Worm (Caenorhabditis elegans) whole organism, L4 larva: ENCODE data around the gene T04C10.3.

Experiments used
- F10B5.3 ChIP-seq: sonication (generic microtip); optimal IDR thresholded peaks from 2 replicates; lab custom pipeline; 2016; ENCODE audit warnings: mild to moderate bottlenecking, missing genetic modification characterization, missing compliant biosample characterization
- F37D6.2 ChIP-seq: sonication (generic microtip); optimal IDR thresholded peaks from 2 replicates; lab custom pipeline; 2016; ENCODE audit warnings: mild to moderate bottlenecking, missing genetic modification characterization, missing compliant biosample characterization
- F49E8.2 ChIP-seq: sonication (generic microtip); optimal IDR thresholded peaks from 2 replicates; lab custom pipeline; 2016; ENCODE audit warnings: missing compliant biosample characterization, mild to moderate bottlenecking, missing genetic modification characterization, borderline replicate concordance
- R02D3.7 ChIP-seq: fragments of 150-350 bp; sonication (generic microtip); optimal IDR thresholded peaks from 3 replicates; lab custom pipeline; 2014; ENCODE audit warnings: missing biosample characterization, missing genetic modification characterization
- T20F7.1 ChIP-seq: fragments of 200-800 bp; sonication (Bioruptor generic); optimal IDR thresholded peaks from 2 replicates; lab custom pipeline; 2018; ENCODE audit warnings: mild to moderate bottlenecking, missing genetic modification characterization, missing compliant biosample characterization
- ZK337.2 ChIP-seq: fragments of 200-800 bp; sonication (Bioruptor generic); IDR thresholded peaks from 2 replicates; pipeline ENCODE4 v1.3.6; 2022; ENCODE audit warnings: missing genetic modification reagents, missing genetic modification characterization, missing compliant biosample characterization
- aha-1 ChIP-seq: fragments of 150-350 bp; peaks from one replicate; lab custom pipeline; 2014; ENCODE audit warnings: missing biosample characterization, missing genetic modification characterization
- aly-2 ChIP-seq: sonication (generic microtip); optimal IDR thresholded peaks from 2 replicates; lab custom pipeline; 2018; ENCODE audit warnings: missing biosample characterization, missing genetic modification characterization
- ama-1 ChIP-seq: fragments of 150-350 bp; optimal IDR thresholded peaks from 2 replicates; lab custom pipeline; 2014; ENCODE audit warnings: inconsistent platforms, mixed read lengths
- ceh-20 ChIP-seq: fragments of 200-800 bp; sonication (Bioruptor generic); IDR thresholded peaks from 2 replicates; pipeline ENCODE4 v1.3.6; 2022; ENCODE audit warnings: missing genetic modification reagents, missing genetic modification characterization, missing compliant biosample characterization
- daf-12 ChIP-seq: fragments of 150-350 bp; optimal IDR thresholded peaks from 2 replicates; lab custom pipeline; 2014; ENCODE audit warnings: missing biosample characterization, missing genetic modification reagents, missing genetic modification characterization
- daf-16 ChIP-seq, 3 experiments: sonication (generic microtip); optimal IDR thresholded peaks; 2 replicates each; lab custom pipeline; 2016 to 2017; ENCODE audit warnings: missing genetic modification characterization in 3 of 3, missing genetic modification reagents in 3 of 3, mild to moderate bottlenecking in 2 of 3, missing compliant biosample characterization in 2 of 3, missing biosample characterization in 1 of 3, moderate library complexity in 1 of 3
- dmd-6 ChIP-seq: fragments of 200-800 bp; sonication (Bioruptor generic); IDR thresholded peaks from 2 replicates; pipeline ENCODE4 v1.3.6; 2022; ENCODE audit warnings: missing genetic modification reagents, missing genetic modification characterization, missing compliant biosample characterization
- dmd-8 ChIP-seq: fragments of 200-800 bp; sonication (Bioruptor generic); IDR thresholded peaks from 2 replicates; pipeline ENCODE4 v1.3.6; 2022; ENCODE audit warnings: missing genetic modification characterization, missing compliant biosample characterization
- dmd-9 ChIP-seq: fragments of 200-800 bp; sonication (Bioruptor generic); IDR thresholded peaks from 2 replicates; pipeline ENCODE4 v1.3.6; 2022; ENCODE audit warnings: missing genetic modification reagents, missing genetic modification characterization, missing compliant biosample characterization
- dpl-1 ChIP-seq: fragments of 150-350 bp; optimal IDR thresholded peaks from 2 replicates; lab custom pipeline; 2014; ENCODE audit warnings: missing biosample characterization, missing genetic modification reagents, missing genetic modification characterization
- duxl-1 ChIP-seq: sonication (generic microtip); optimal IDR thresholded peaks from 2 replicates; lab custom pipeline; 2016; ENCODE audit warnings: mild to moderate bottlenecking, missing genetic modification characterization, moderate library complexity, missing compliant biosample characterization; ENCODE audit not compliant: poor library complexity
- egl-27 ChIP-seq: sonication (generic microtip); optimal IDR thresholded peaks from 3 replicates; lab custom pipeline; 2017; ENCODE audit warnings: missing biosample characterization, missing genetic modification reagents, missing genetic modification characterization
- fkh-10 ChIP-seq: fragments of 150-350 bp; optimal IDR thresholded peaks from 2 replicates; lab custom pipeline; 2014; ENCODE audit warnings: missing biosample characterization, missing genetic modification reagents, missing genetic modification characterization
- gei-8 ChIP-seq: fragments of 200-800 bp; sonication (Bioruptor generic); optimal IDR thresholded peaks from 2 replicates; lab custom pipeline; 2018; ENCODE audit warnings: mild to moderate bottlenecking, missing genetic modification characterization, missing compliant biosample characterization
- hif-1 ChIP-seq, 2 experiments: sonication (generic microtip); optimal IDR thresholded peaks; 2 replicates each; lab custom pipeline; 2016 to 2017; ENCODE audit warnings: missing compliant biosample characterization in 2 of 2, missing genetic modification characterization in 2 of 2, missing genetic modification reagents in 2 of 2, missing genotype in 2 of 2, mild to moderate bottlenecking in 1 of 2
- hlh-11 ChIP-seq: fragments of 200-800 bp; sonication (Bioruptor generic); optimal IDR thresholded peaks from 2 replicates; lab custom pipeline; 2018; ENCODE audit warnings: mild to moderate bottlenecking, missing genetic modification characterization, missing compliant biosample characterization
- hmg-1.1 ChIP-seq: fragments of 200-800 bp; sonication (Bioruptor generic); IDR thresholded peaks from 2 replicates; pipeline ENCODE4 v1.3.6; 2022; ENCODE audit warnings: missing genetic modification reagents, missing genetic modification characterization, missing compliant biosample characterization
- jun-1 ChIP-seq: fragments of 150-350 bp; optimal IDR thresholded peaks from 2 replicates; lab custom pipeline; 2014; ENCODE audit warnings: missing biosample characterization, missing genetic modification reagents, missing genetic modification characterization
- lin-1 ChIP-seq: fragments of 200-800 bp; sonication (Bioruptor generic); IDR thresholded peaks from 2 replicates; pipeline ENCODE4 v1.3.6; 2022; ENCODE audit warnings: missing genetic modification reagents, missing genetic modification characterization, missing compliant biosample characterization
- lir-3 ChIP-seq: sonication (generic microtip); optimal IDR thresholded peaks from 2 replicates; lab custom pipeline; 2016; ENCODE audit warnings: mild to moderate bottlenecking, missing genetic modification characterization, missing compliant biosample characterization
- lsy-2 ChIP-seq, 2 experiments: fragments of 150-350 bp in 1 of 2; sonication (generic microtip) in 1 of 2; optimal IDR thresholded peaks; 2 replicates each; lab custom pipeline; 2014 to 2017; ENCODE audit warnings: missing biosample characterization in 2 of 2, missing genetic modification characterization in 2 of 2
- madf-5 ChIP-seq, 2 experiments: fragments of 200-800 bp; sonication (Bioruptor generic); IDR thresholded peaks; 2 replicates each; pipeline ENCODE4 v1.3.6; 2022; ENCODE audit warnings: missing compliant biosample characterization in 2 of 2, missing genetic modification characterization in 2 of 2
- madf-9 ChIP-seq: fragments of 200-800 bp; sonication (Bioruptor generic); conservative IDR thresholded peaks from 2 replicates; pipeline ENCODE4 v1.3.6; 2022; ENCODE audit warnings: missing genetic modification reagents, missing genetic modification characterization, missing compliant biosample characterization
- mes-2 ChIP-seq: sonication (generic microtip); optimal IDR thresholded peaks from 2 replicates; lab custom pipeline; 2016; ENCODE audit warnings: missing genotype, mild to moderate bottlenecking, missing genetic modification characterization, missing compliant biosample characterization; ENCODE audit not compliant: poor library complexity, severe bottlenecking
- nhr-102 ChIP-seq: sonication (generic microtip); optimal IDR thresholded peaks from 2 replicates; lab custom pipeline; 2016; ENCODE audit warnings: mild to moderate bottlenecking, missing genetic modification characterization, moderate library complexity, missing compliant biosample characterization
- nhr-25 ChIP-seq: sonication (generic microtip); optimal IDR thresholded peaks from 2 replicates; lab custom pipeline; 2017; ENCODE audit warnings: missing genetic modification characterization, mild to moderate bottlenecking, missing compliant biosample characterization, antibody characterized with exemption, moderate library complexity, borderline replicate concordance; ENCODE audit not compliant: insufficient read depth
- nhr-28 ChIP-seq: fragments of 150-350 bp; optimal IDR thresholded peaks from 2 replicates; lab custom pipeline; 2014; ENCODE audit warnings: missing biosample characterization, missing genetic modification characterization
- nhr-42 ChIP-seq: fragments of 200-800 bp; sonication (Bioruptor generic); IDR thresholded peaks from 2 replicates; pipeline ENCODE4 v1.3.6; 2022; ENCODE audit warnings: missing genetic modification characterization, missing compliant biosample characterization
- nhr-6 ChIP-seq: fragments of 150-350 bp; optimal IDR thresholded peaks from 2 replicates; lab custom pipeline; 2014; ENCODE audit warnings: missing biosample characterization, missing genetic modification characterization
- pha-4 ChIP-seq, 2 experiments: fragments of 150-350 bp in 1 of 2; fragments of 200-800 bp in 1 of 2; sonication (Bioruptor generic) in 1 of 2; IDR thresholded peaks in 1 of 2; optimal IDR thresholded peaks in 1 of 2; 2 replicates each; pipeline versions ENCODE4 v1.3.6 to Lab custom; 2014 to 2022; ENCODE audit warnings: missing genetic modification characterization in 2 of 2, missing genetic modification reagents in 2 of 2, missing biosample characterization in 1 of 2, missing compliant biosample characterization in 1 of 2
- php-3 ChIP-seq: fragments of 200-800 bp; sonication (Bioruptor generic); IDR thresholded peaks from 2 replicates; pipeline ENCODE4 v1.3.6; 2022; ENCODE audit warnings: missing genetic modification reagents, missing genetic modification characterization, missing compliant biosample characterization
- pqm-1 ChIP-seq: sonication (generic microtip); optimal IDR thresholded peaks from 2 replicates; lab custom pipeline; 2017; ENCODE audit warnings: missing biosample characterization, missing genetic modification characterization
- rbr-2 ChIP-seq: sonication (generic microtip); optimal IDR thresholded peaks from 2 replicates; lab custom pipeline; 2016; ENCODE audit warnings: missing genotype, missing genetic modification characterization, missing compliant biosample characterization
- saeg-2 ChIP-seq: fragments of 200-800 bp; sonication (Bioruptor generic); IDR thresholded peaks from 2 replicates; pipeline ENCODE4 v1.3.6; 2022; ENCODE audit warnings: missing genetic modification reagents, missing genetic modification characterization, missing compliant biosample characterization
- snpc-4 ChIP-seq: fragments of 150-350 bp; optimal IDR thresholded peaks from 2 replicates; lab custom pipeline; 2014; ENCODE audit warnings: missing biosample characterization, missing genetic modification characterization
- tra-1 ChIP-seq: fragments of 200-800 bp; sonication (Bioruptor generic); IDR thresholded peaks from 2 replicates; pipeline ENCODE4 v1.3.6; 2022; ENCODE audit warnings: missing genetic modification reagents, missing genetic modification characterization, missing compliant biosample characterization
- unc-62 ChIP-seq, 3 experiments: fragments of 150-350 bp in 1 of 3; sonication (generic microtip); optimal IDR thresholded peaks in 2 of 3; peaks in 1 of 3; 1 replicate in 1 of 3; 2 replicates in 2 of 3; lab custom pipeline; 2014 to 2017; ENCODE audit warnings: missing biosample characterization in 3 of 3, missing genetic modification characterization in 3 of 3, missing genetic modification reagents in 3 of 3, missing genotype in 1 of 3
- zag-1 ChIP-seq: fragments of 150-350 bp; optimal IDR thresholded peaks from 2 replicates; lab custom pipeline; 2014; ENCODE audit warnings: missing biosample characterization, missing genetic modification characterization
- zfp-3 ChIP-seq: fragments of 200-800 bp; sonication (Bioruptor generic); conservative IDR thresholded peaks from 2 replicates; pipeline ENCODE4 v1.3.6; 2022; ENCODE audit warnings: missing genetic modification reagents, missing genetic modification characterization, missing compliant biosample characterization
- zip-2 ChIP-seq: fragments of 150-350 bp; optimal IDR thresholded peaks from 2 replicates; lab custom pipeline; 2014; ENCODE audit warnings: missing biosample characterization, missing genetic modification characterization
- ztf-7 ChIP-seq: fragments of 150-350 bp; optimal IDR thresholded peaks from 2 replicates; lab custom pipeline; 2014; ENCODE audit warnings: missing biosample characterization, missing genetic modification characterization

The T04C10.3 gene

ce11 chrX:14810718-14811117, 1.4 kb upstream of the T04C10.3 start, which contains the start of gene atf-4 (continued):
- TF ChIP-seq ztf-7 (tag; lab: Kevin White, UChicago) (peak; percentile 46), tra-1 (GFP tag; lab: Robert Waterston, UW) (no peak)

- no peak for TF ChIP-seq egl-27 (tag; lab: Kevin White, UChicago)
- TF ChIP-seq zfp-3 (GFP tag; lab: Robert Waterston, UW), result 0 out of 2 replicates have a peak, but pooled peaks have one; percentile 33
- peak; percentile 61 for TF ChIP-seq dpl-1 (GFP tag; lab: Kevin White, UChicago)
- peak; percentile 86 for TF ChIP-seq hmg-1.1 (GFP tag; lab: Robert Waterston, UW)
- TF ChIP-seq saeg-2 (GFP tag; lab: Robert Waterston, UW), result no peak
- TF ChIP-seq zip-2 (tag; lab: Kevin White, UChicago), result peak; percentile 61
- peak; percentile 52 for TF ChIP-seq jun-1
- TF ChIP-seq T20F7.1 (GFP tag; lab: Kevin White, UChicago), result peak; percentile 77
- TF ChIP-seq hlh-11, result peak; percentile 64
- peak; percentile 85 for TF ChIP-seq nhr-6 (tag; lab: Kevin White, UChicago)
- peak; percentile 21 for TF ChIP-seq nhr-28 (tag; lab: Kevin White, UChicago)
- TF ChIP-seq dmd-8 (GFP tag; lab: Robert Waterston, UW), result no peak
- TF ChIP-seq duxl-1 (tag; lab: Kevin White, UChicago), result peak; percentile 93
- peak; percentile 83 for TF ChIP-seq mes-2
- TF ChIP-seq nhr-102 (tag; lab: Kevin White, UChicago), result peak; percentile 89
- peak in 1 of 2 experiments; percentile 77 for TF ChIP-seq daf-16 (GFP tag; optimal IDR thresholded peaks at IDR 0.05; lab: Kevin White, UChicago)
- TF ChIP-seq daf-16 (tag; optimal IDR thresholded peaks at IDR 0.05; lab: Kevin White, UChicago), result peak; percentile 67
- TF ChIP-seq lsy-2 (tag; optimal IDR thresholded peaks at IDR 0.05; lab: Kevin White, UChicago), result peak; percentile 37 to 85
- TF ChIP-seq F49E8.2 (tag; lab: Kevin White, UChicago), result no peak
- TF ChIP-seq ceh-20 (GFP tag; lab: Robert Waterston, UW), result peak; percentile 40; the same call in 1 of the 2 replicates
- peak; percentile 77 for TF ChIP-seq rbr-2 (tag; lab: Kevin White, UChicago)
- no peak for TF ChIP-seq R02D3.7 (tag; lab: Kevin White, UChicago)
- TF ChIP-seq daf-12 (tag; lab: Kevin White, UChicago), result no peak
- TF ChIP-seq php-3 (GFP tag; lab: Robert Waterston, UW), result no peak
- peak in 1 of 2 experiments; percentile 86 for TF ChIP-seq unc-62 (GFP tag; optimal IDR thresholded peaks at IDR 0.05 in 1 of 2; lab: Kevin White, UChicago)
- TF ChIP-seq unc-62 (tag; optimal IDR thresholded peaks at IDR 0.05; lab: Kevin White, UChicago), result no peak
- no peak for TF ChIP-seq zag-1 (tag; lab: Kevin White, UChicago)
- TF ChIP-seq F10B5.3 (tag; lab: Kevin White, UChicago), result peak; percentile 87
- TF ChIP-seq madf-5 (GFP tag; IDR thresholded peaks at IDR 0.05; lab: Robert Waterston, UW), result no peak
- TF ChIP-seq lin-1 (GFP tag; lab: Robert Waterston, UW), result no peak
- TF ChIP-seq madf-9 (GFP tag; lab: Robert Waterston, UW), result 0 out of 2 replicates have a peak, but pooled peaks have one; percentile 25
- peak; percentile 84 for TF ChIP-seq F37D6.2 (tag; lab: Kevin White, UChicago)
- TF ChIP-seq aly-2, result no peak
- peak; percentile 57 for TF ChIP-seq fkh-10 (GFP tag; lab: Kevin White, UChicago)
- TF ChIP-seq snpc-4 (tag; lab: Kevin White, UChicago), result no peak
- TF ChIP-seq ZK337.2 (GFP tag; lab: Robert Waterston, UW), result no peak
- TF ChIP-seq pqm-1 (tag; lab: Kevin White, UChicago), result peak; percentile 8
- TF ChIP-seq dmd-9 (GFP tag; lab: Robert Waterston, UW), result no peak
- TF ChIP-seq gei-8 (GFP tag; lab: Kevin White, UChicago), result no peak
- TF ChIP-seq aha-1 (tag; lab: Kevin White, UChicago), result no peak
- peak; percentile 25; the same call in 1 of the 2 replicates for TF ChIP-seq pha-4 (GFP tag; IDR thresholded peaks at IDR 0.05; lab: Robert Waterston, UW)
- peak; percentile 84 for TF ChIP-seq pha-4 (tag; optimal IDR thresholded peaks at IDR 0.05; lab: Kevin White, UChicago)
- TF ChIP-seq dmd-6 (GFP tag; lab: Robert Waterston, UW), result peak; percentile 69
- peak; percentile 37 for TF ChIP-seq nhr-25 (tag; lab: Kevin White, UChicago)
- TF ChIP-seq hif-1 (tag; optimal IDR thresholded peaks at IDR 0.05; lab: Kevin White, UChicago), result peak in 1 of 2 experiments; percentile 2
- no peak for TF ChIP-seq ama-1 (lab: Kevin White, UChicago)
- TF ChIP-seq nhr-42, result peak; percentile 83
- no peak for TF ChIP-seq lir-3 (tag; lab: Kevin White, UChicago)
These were observed 1.2 kb downstream of the T04C10.3 start for ce11 chrX:14813398-14813797.
